Worm (Caenorhabditis elegans): ENCODE measurements around the gene ule-3.

ce11 chrV:10811763-10812162 lies 18.2 kb downstream of the ule-3 start, which contains the start of gene C29A12.22:
- TF ChIP-seq ama-1 (optimal IDR thresholded peaks at IDR 0.05) (no peak), lir-3 (tag; optimal IDR thresholded peaks at IDR 0.05; ENCODE audit: poor library complexity) (no peak), xbp-1 (tag; optimal IDR thresholded peaks at IDR 0.05) (no peak), zag-1 (tag; optimal IDR thresholded peaks at IDR 0.05) (no peak), egl-27 (tag; optimal IDR thresholded peaks at IDR 0.05) (no peak), egl-13 (tag; optimal IDR thresholded peaks at IDR 0.05) (no peak), ztf-11 (tag; optimal IDR thresholded peaks at IDR 0.05) (no peak), sox-4 (tag; optimal IDR thresholded peaks at IDR 0.05) (no peak), nhr-77 (tag; optimal IDR thresholded peaks at IDR 0.05) (no peak), ceh-88 (GFP tag; IDR thresholded peaks at IDR 0.05) (no peak), fos-1 (tag; optimal IDR thresholded peaks at IDR 0.05) (no peak), jun-1 (tag; optimal IDR thresholded peaks at IDR 0.05) (no peak), pag-3 (tag; optimal IDR thresholded peaks at IDR 0.05; ENCODE audit: borderline replicate concordance, insufficient read depth) (no peak)
